Worm (Caenorhabditis elegans): ENCODE measurements around the gene nhr-132.

Gene nhr-132

ce11 chrV:576070-576469 is 41.8 kb downstream of the nhr-132 start, which contains the start of gene K06H6.5:
TSS of gene K06H6.5 (plus strand) at chrV:576370.
- TF ChIP-seq eor-1 (tag; optimal IDR thresholded peaks at IDR 0.05) = no peak
- no peak for TF ChIP-seq lsy-12 (tag; optimal IDR thresholded peaks at IDR 0.05)

ce11 chrV:576918-577317 is 42.7 kb downstream of the nhr-132 start:
- TF ChIP-seq ZK546.5 (tag; optimal IDR thresholded peaks at IDR 0.05) (no peak), ceh-9 (tag; optimal IDR thresholded peaks at IDR 0.05) (no peak), aly-2 (tag; optimal IDR thresholded peaks at IDR 0.05) (no peak), fos-1 (tag; optimal IDR thresholded peaks at IDR 0.05) (no peak), unc-39 (tag; optimal IDR thresholded peaks at IDR 0.05) (no peak), snpc-4 (tag; optimal IDR thresholded peaks at IDR 0.05) (no peak), egl-27 (tag; optimal IDR thresholded peaks at IDR 0.05) (no peak), elt-3 (tag; optimal IDR thresholded peaks at IDR 0.05) (no peak), R02D3.7 (tag; optimal IDR thresholded peaks at IDR 0.05) (no peak), egl-5 (tag; optimal IDR thresholded peaks at IDR 0.05) (no peak), mml-1 (tag; optimal IDR thresholded peaks at IDR 0.05) (no peak), ceh-16 (tag; optimal IDR thresholded peaks at IDR 0.05) (no peak), tbx-2 (tag; optimal IDR thresholded peaks at IDR 0.05) (no peak), pqm-1 (tag; optimal IDR thresholded peaks at IDR 0.05) (no peak), ceh-82 (tag; optimal IDR thresholded peaks at IDR 0.05) (no peak), ztf-11 (tag; optimal IDR thresholded peaks at IDR 0.05) (no peak), ztf-4 (tag; optimal IDR thresholded peaks at IDR 0.05) (no peak), sea-2 (GFP tag; optimal IDR thresholded peaks at IDR 0.05) (no peak), nhr-43 (tag; optimal IDR thresholded peaks at IDR 0.05; ENCODE audit: poor library complexity, severe bottlenecking) (no peak), nhr-76 (tag; optimal IDR thresholded peaks at IDR 0.05) (no peak)

ce11 chrV:578977-579376 is 44.7 kb downstream of the nhr-132 start, which contains the start of gene K06H6.4:
TSS of gene K06H6.4 (plus strand) at chrV:579277.
- no peak for TF ChIP-seq skn-1 (tag; optimal IDR thresholded peaks at IDR 0.05)
- TF ChIP-seq nhr-77 (tag; optimal IDR thresholded peaks at IDR 0.05) = no peak
- TF ChIP-seq unc-62 (GFP tag; optimal IDR thresholded peaks at IDR 0.05) = no peak
- TF ChIP-seq nhr-11 (tag; optimal IDR thresholded peaks at IDR 0.05) = no peak
- TF ChIP-seq ztf-4 (tag; optimal IDR thresholded peaks at IDR 0.05) = no peak
- TF ChIP-seq aly-2 (tag; optimal IDR thresholded peaks at IDR 0.05) = no peak

ce11 chrV:581616-582015 is 47.4 kb downstream of the nhr-132 start, which contains the start of gene nstp-7:
TSS of gene nstp-7 (plus strand) at chrV:581916.
- TF ChIP-seq daf-12 (tag; optimal IDR thresholded peaks at IDR 0.05) (no peak), aly-2 (tag; optimal IDR thresholded peaks at IDR 0.05) (no peak), ceh-16 (tag; optimal IDR thresholded peaks at IDR 0.05) (no peak), ztf-4 (tag; optimal IDR thresholded peaks at IDR 0.05) (no peak), mdl-1 (tag; optimal IDR thresholded peaks at IDR 0.05) (no peak), elt-3 (tag; optimal IDR thresholded peaks at IDR 0.05) (no peak), lin-15B (tag; optimal IDR thresholded peaks at IDR 0.05) (no peak), pqm-1 (tag; optimal IDR thresholded peaks at IDR 0.05) (no peak), fkh-10 (GFP tag; optimal IDR thresholded peaks at IDR 0.05) (no peak), ztf-11 (tag; optimal IDR thresholded peaks at IDR 0.05) (no peak), nhr-12 (tag; optimal IDR thresholded peaks at IDR 0.05) (no peak), R02D3.7 (tag; optimal IDR thresholded peaks at IDR 0.05) (no peak), nhr-67 (tag; optimal IDR thresholded peaks at IDR 0.05) (no peak), ceh-9 (tag; optimal IDR thresholded peaks at IDR 0.05) (no peak), mml-1 (tag; optimal IDR thresholded peaks at IDR 0.05) (no peak), nhr-11 (tag; optimal IDR thresholded peaks at IDR 0.05) (no peak), ceh-82 (tag; optimal IDR thresholded peaks at IDR 0.05) (no peak), nhr-237 (tag; optimal IDR thresholded peaks at IDR 0.05) (no peak), nhr-25 (tag; optimal IDR thresholded peaks at IDR 0.05) (no peak), skn-1 (tag; optimal IDR thresholded peaks at IDR 0.05) (no peak)

ce11 chrV:585472-585871 is 51.2 kb downstream of the nhr-132 start, which contains the start of gene K06H6.2:
TSS of gene K06H6.2 (plus strand) at chrV:585772.
- TF ChIP-seq R02D3.7 (tag; optimal IDR thresholded peaks at IDR 0.05) (no peak), fkh-2 (tag; optimal IDR thresholded peaks at IDR 0.05) (no peak), nhr-23 (tag; optimal IDR thresholded peaks at IDR 0.05) (no peak), skn-1 (tag; optimal IDR thresholded peaks at IDR 0.05) (no peak), ceh-28 (tag; optimal IDR thresholded peaks at IDR 0.05) (no peak), ceh-82 (tag; optimal IDR thresholded peaks at IDR 0.05) (no peak), elt-1 (tag; optimal IDR thresholded peaks at IDR 0.05) (no peak), ztf-4 (tag; optimal IDR thresholded peaks at IDR 0.05) (no peak), pha-4 (tag; optimal IDR thresholded peaks at IDR 0.05) (no peak), mdl-1 (tag; optimal IDR thresholded peaks at IDR 0.05) (no peak), ama-1 (optimal IDR thresholded peaks at IDR 0.05) (no peak), tbx-2 (tag; optimal IDR thresholded peaks at IDR 0.05) (no peak), zag-1 (tag; optimal IDR thresholded peaks at IDR 0.05) (no peak)

Data from whole organism, L3 larva.